Worm (Caenorhabditis elegans): ENCODE data around the gene C43F9.5.

- no peak for TF ChIP-seq him-1 (tag; optimal IDR thresholded peaks at IDR 0.05)
- no peak for TF ChIP-seq W03F9.2 (tag; optimal IDR thresholded peaks at IDR 0.05)
Observed at ce11 chrIV:10565282-10565681, 25.3 kb downstream of the C43F9.5 start.
